Worm (Caenorhabditis elegans): ENCODE measurements around the gene cpg-1.
A peak's percentile ranks its signal among the peaks of the same experiment; 100 is the strongest.

ce11 chrIII:4475428-4475968 lies 13.7 kb upstream of the cpg-1 start, which contains the start of gene rps-1:
- TF ChIP-seq hnd-1 (tag; optimal IDR thresholded peaks at IDR 0.05) (peak; percentile 27), ceh-36 (tag; optimal IDR thresholded peaks at IDR 0.05) (peak; percentile 52), ama-1 (optimal IDR thresholded peaks at IDR 0.05) (no peak), scrt-1 (GFP tag; IDR thresholded peaks at IDR 0.05) (no peak), tra-4 (tag; optimal IDR thresholded peaks at IDR 0.05) (no peak), hmg-4 (GFP tag; optimal IDR thresholded peaks at IDR 0.05) (peak; percentile 44), flt-1 (GFP tag; IDR thresholded peaks at IDR 0.05) (peak; percentile 67), B0310.2 (tag; optimal IDR thresholded peaks at IDR 0.05) (peak; percentile 5), ceh-13 (GFP tag; optimal IDR thresholded peaks at IDR 0.05) (no peak), hmbx-1 (tag; optimal IDR thresholded peaks at IDR 0.05) (no peak), aly-1 (tag; optimal IDR thresholded peaks at IDR 0.05) (no peak)

Measured in whole organism, early embryonic.